Fruit fly (Drosophila melanogaster) whole organism: Measurements from ENCODE around the gene CG17221.

Experiments used
- CG8478 ChIP-seq: fragments of >200 bp; optimal IDR thresholded peaks from 2 replicates; lab custom pipeline; 2018; ENCODE audit warnings: inconsistent platforms
- Dll ChIP-seq: fragments of >200 bp; optimal IDR thresholded peaks from 2 replicates; lab custom pipeline; 2017
- EcR ChIP-seq, 2 experiments: fragments of >200 bp; optimal IDR thresholded peaks; 2 replicates each; lab custom pipeline; 2017; ENCODE audit warnings: missing biosample characterization in 2 of 2, missing genetic modification characterization in 2 of 2, missing genetic modification reagents in 2 of 2
- pan ChIP-seq: fragments of >200 bp; optimal IDR thresholded peaks from 2 replicates; lab custom pipeline; 2017
- psq ChIP-seq: fragments of >200 bp; optimal IDR thresholded peaks from 2 replicates; lab custom pipeline; 2017
- usp ChIP-seq: fragments of >200 bp; optimal IDR thresholded peaks from 2 replicates; lab custom pipeline; 2017; ENCODE audit warnings: missing biosample characterization, missing genetic modification characterization, mixed read lengths

Gene CG17221

dm6 chr2L:3044660-3045504 lies 5.1 kb downstream of the CG17221 start:
- TF ChIP-seq EcR (GFP tag; optimal IDR thresholded peaks at IDR 0.05; lab: Kevin White, UChicago) (no peak), CG8478 (lab: Kevin White, UChicago) (no peak), usp (GFP tag; lab: Kevin White, UChicago) (no peak), pan (no peak), psq (lab: Kevin White, UChicago) (no peak), Dll (no peak)

- TF ChIP-seq psq (lab: Kevin White, UChicago) = no peak
- no peak for TF ChIP-seq Dll
- no peak for TF ChIP-seq CG8478 (lab: Kevin White, UChicago)
These were observed 16.1 kb downstream of the CG17221 start for dm6 chr2L:3055710-3056447.

- TF ChIP-seq psq (lab: Kevin White, UChicago) (no peak), Dll (peak; percentile 22), EcR (GFP tag; optimal IDR thresholded peaks at IDR 0.05; lab: Kevin White, UChicago) (no peak), usp (GFP tag; lab: Kevin White, UChicago) (no peak), pan (no peak), CG8478 (lab: Kevin White, UChicago) (no peak)
These were observed 16.6 kb downstream of the CG17221 start, which contains the start of gene FASN1 for dm6 chr2L:3056448-3056790. TSS of gene FASN1 (plus strand) at chr2L:3056598.

DNA sequence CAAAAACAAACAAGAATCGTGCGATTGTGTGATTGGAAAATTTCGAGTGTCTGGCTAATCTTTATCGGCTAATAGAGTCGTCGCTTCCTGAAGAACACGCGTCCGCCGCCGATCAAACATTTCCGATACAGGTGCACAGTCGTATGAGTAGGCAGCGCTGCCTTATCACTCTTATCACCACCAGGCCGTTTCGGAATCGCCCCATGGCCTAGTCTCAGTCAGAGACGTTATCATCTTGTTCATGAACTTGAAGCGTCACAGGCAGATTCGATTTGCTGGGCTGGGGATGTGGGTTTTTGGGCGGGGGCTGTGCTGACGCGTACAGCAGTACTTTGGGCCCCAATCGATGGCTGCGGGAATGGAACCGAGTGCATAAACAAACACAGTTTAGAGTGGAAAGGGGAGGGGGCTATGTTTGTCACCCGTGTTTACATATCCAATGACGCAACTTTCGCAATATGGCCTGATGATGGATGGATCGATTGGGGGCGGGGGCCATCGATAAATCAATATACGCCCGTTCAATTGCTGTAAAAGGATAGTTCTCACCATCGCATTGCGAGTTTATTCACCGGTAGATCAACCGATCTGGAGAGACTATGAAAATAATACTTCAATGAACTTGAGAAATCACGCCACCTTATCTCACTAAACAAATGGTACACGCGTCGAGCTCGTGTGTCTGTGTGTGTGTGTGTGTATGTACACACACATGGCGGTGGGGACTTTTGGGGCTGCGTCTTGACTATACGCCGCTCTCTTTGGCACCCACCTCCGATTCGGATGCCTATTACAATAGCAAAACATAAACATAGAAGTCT lies 18.4 kb downstream of the CG17221 start:
- TF ChIP-seq EcR (GFP tag; optimal IDR thresholded peaks at IDR 0.05; lab: Kevin White, UChicago) = no peak
- TF ChIP-seq usp (GFP tag; lab: Kevin White, UChicago) = no peak
- no peak for TF ChIP-seq psq (lab: Kevin White, UChicago)
- no peak for TF ChIP-seq CG8478 (lab: Kevin White, UChicago)
- no peak for TF ChIP-seq Dll
- TF ChIP-seq pan = no peak

- TF ChIP-seq CG8478 (lab: Kevin White, UChicago) (no peak), usp (GFP tag; lab: Kevin White, UChicago) (no peak), Dll (no peak), EcR (GFP tag; optimal IDR thresholded peaks at IDR 0.05; lab: Kevin White, UChicago) (no peak), pan (no peak), psq (lab: Kevin White, UChicago) (no peak)
These were observed 19.2 kb downstream of the CG17221 start for dm6 chr2L:3058772-3059623.

DNA sequence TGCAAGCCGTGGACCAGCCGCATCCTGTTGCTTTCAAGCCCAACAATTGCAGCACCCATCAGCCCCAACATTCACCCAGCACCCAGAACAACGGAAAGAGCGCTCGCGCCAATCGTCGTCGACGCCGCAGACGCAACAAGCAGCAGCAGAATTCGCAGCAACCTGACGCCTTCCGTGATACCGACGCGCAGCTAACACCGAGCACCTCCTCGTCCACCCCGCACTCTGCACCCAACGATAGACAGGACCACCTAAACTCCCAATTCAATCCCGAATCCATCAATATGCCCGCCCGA lies 19.8 kb downstream of the CG17221 start:
- TF ChIP-seq pan = no peak

DNA sequence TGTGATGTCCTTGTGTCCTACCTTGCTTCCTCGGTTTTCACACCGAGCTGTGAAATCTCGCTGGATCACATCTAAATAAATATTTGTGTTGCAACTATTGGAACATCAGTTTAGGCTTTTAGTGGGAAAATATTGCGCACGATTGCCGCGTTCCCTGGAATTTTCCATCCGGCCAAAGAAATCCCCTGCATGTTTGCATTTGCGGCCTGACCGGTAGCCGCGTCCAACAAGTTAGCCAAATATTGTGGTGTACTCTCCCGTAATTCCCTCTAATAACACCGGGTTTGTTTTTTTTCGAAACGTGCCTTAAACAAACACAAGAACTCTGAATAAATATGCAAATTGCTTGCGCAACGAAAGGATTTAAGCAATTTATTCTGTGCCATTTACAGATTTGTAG lies 39.0 kb downstream of the CG17221 start:
- TF ChIP-seq pan (no peak), CG8478 (lab: Kevin White, UChicago) (no peak), usp (GFP tag; lab: Kevin White, UChicago) (no peak), Dll (no peak), psq (lab: Kevin White, UChicago) (no peak), EcR (GFP tag; optimal IDR thresholded peaks at IDR 0.05; lab: Kevin White, UChicago) (no peak)

DNA sequence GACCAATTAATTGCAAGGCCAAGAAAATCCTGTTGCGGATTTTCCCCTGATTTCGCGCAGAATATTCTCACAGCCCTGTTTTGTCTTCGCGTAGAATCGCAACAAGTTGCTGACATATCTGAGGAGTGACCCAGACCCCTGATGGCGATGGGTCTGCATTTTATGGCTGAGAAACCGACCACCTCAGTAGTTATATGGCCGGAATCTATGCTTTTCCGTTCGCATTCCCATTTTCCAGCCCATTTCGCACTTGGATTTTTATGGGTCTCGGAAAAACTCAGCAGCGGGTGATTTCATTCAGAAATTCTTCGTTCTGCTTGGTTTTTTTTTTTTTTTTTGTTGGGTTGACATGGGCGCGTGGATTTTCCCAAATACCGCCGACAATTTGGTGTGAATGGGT lies 43.1 kb downstream of the CG17221 start:
- no peak for TF ChIP-seq usp (GFP tag; lab: Kevin White, UChicago)
- no peak for TF ChIP-seq EcR (GFP tag; optimal IDR thresholded peaks at IDR 0.05; lab: Kevin White, UChicago)
- TF ChIP-seq CG8478 (lab: Kevin White, UChicago) = no peak
- TF ChIP-seq Dll = no peak
- no peak for TF ChIP-seq psq (lab: Kevin White, UChicago)
- TF ChIP-seq pan = no peak

dm6 chr2L:3083510-3083909 lies 43.7 kb downstream of the CG17221 start:
- TF ChIP-seq CG8478 (lab: Kevin White, UChicago) (no peak), Dll (no peak), usp (GFP tag; lab: Kevin White, UChicago) (no peak), pan (no peak), EcR (GFP tag; optimal IDR thresholded peaks at IDR 0.05; lab: Kevin White, UChicago) (no peak), psq (lab: Kevin White, UChicago) (no peak)

- TF ChIP-seq Dll = no peak
- TF ChIP-seq psq (lab: Kevin White, UChicago) = no peak
- no peak for TF ChIP-seq CG8478 (lab: Kevin White, UChicago)
- TF ChIP-seq EcR (GFP tag; optimal IDR thresholded peaks at IDR 0.05; lab: Kevin White, UChicago) = no peak
These were observed 46.6 kb downstream of the CG17221 start for dm6 chr2L:3086290-3086876.
